Worm (Caenorhabditis elegans) whole organism, early embryonic: ENCODE data around the gene Y50D4A.6.

Experiments
- ama-1 ChIP-seq: fragments of 150-350 bp; optimal IDR thresholded peaks from 2 replicates; lab custom pipeline; 2014
- scrt-1 ChIP-seq: fragments of 200-800 bp; sonication (Bioruptor generic); IDR thresholded peaks from 2 replicates; pipeline ENCODE4 v1.3.6; 2022; ENCODE audit warnings: missing genetic modification characterization, missing compliant biosample characterization
- tbx-37 ChIP-seq: fragments of 200-800 bp; sonication (Bioruptor generic); conservative IDR thresholded peaks from 2 replicates; pipeline ENCODE4 v1.3.6; 2022; ENCODE audit warnings: missing genetic modification reagents, missing genetic modification characterization, missing compliant biosample characterization

DNA sequence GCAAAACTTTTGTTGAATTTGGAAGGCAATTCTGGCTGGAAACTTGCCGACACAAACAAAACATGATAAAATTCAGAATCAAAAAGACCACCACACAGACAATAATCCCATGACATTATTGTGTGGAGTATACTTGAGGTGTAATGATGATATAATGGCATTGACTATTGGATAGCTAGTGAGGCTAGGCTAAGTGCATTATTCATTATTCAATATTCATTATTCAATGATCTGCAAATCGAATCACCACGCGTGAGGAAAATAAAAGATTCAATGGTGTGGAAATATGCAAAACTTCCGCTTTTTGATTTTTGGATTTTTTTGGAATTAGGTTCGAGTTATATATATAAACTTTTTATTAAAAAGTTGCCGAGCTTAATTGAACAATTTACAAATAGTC, 24.5 kb upstream of the Y50D4A.6 start:
- TF ChIP-seq ama-1 (lab: Kevin White, UChicago) (no peak), scrt-1 (GFP tag; lab: Robert Waterston, UW) (no peak), tbx-37 (GFP tag; lab: Robert Waterston, UW) (no peak)
